Fruit fly (Drosophila melanogaster): ENCODE measurements around the gene promL.

promL gene

DNA sequence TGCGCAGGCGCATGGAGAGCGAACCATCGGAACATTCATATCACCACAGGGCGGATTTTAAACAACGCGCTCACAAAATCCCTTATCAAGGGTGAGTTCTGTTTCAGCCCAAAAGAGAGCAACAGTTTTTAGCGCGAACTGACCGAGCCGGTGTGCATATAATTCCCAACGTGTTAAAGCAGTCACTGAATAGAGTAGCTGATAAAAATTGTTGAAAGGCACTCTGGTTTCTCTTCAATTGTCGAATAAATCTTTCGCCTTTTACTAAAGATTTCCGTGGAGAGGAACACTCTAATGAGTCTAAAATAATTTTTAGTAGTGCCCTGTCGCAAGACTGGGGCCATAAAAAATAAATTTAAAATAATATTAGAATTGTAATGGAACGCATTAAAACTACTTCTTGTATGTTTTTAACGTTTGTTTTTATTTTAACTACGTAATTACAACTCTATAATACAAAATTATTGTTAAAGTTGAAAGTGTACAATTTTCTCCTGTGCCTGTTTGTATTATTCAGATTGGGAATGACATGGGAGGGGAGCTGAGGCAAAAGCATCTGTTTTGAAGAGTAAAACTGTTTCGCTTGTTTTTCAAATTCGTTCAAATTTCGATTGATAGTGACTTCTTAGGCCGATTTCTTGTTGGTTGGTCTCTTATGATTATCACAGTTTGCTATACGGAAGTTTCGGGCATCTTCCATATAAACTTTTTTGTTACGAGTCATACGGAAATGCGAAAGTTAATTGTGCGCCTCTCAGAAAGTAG is 36.8 kb downstream of the promL start:
- TF ChIP-seq CG3281 (GFP tag; optimal IDR thresholded peaks at IDR 0.05) (no peak), CG17186 (GFP tag; optimal IDR thresholded peaks at IDR 0.05) (no peak), ATbp (GFP tag; optimal IDR thresholded peaks at IDR 0.05) (no peak), CG15269 (tag; optimal IDR thresholded peaks at IDR 0.05) (peak; percentile 50), Poxn (GFP tag; IDR thresholded peaks at IDR 0.05) (no peak), ssp (GFP tag; IDR thresholded peaks at IDR 0.05) (no peak), CG15696 (tag; optimal IDR thresholded peaks at IDR 0.05) (peak; percentile 57), CG6272 (GFP tag; IDR thresholded peaks at IDR 0.05) (no peak), Hr51 (GFP tag; optimal IDR thresholded peaks at IDR 0.05) (no peak), fd3F (GFP tag; optimal IDR thresholded peaks at IDR 0.05) (no peak), CG7963 (GFP tag; IDR thresholded peaks at IDR 0.05; ENCODE audit: partially characterized antibody) (no peak), chif (GFP tag; optimal IDR thresholded peaks at IDR 0.05) (peak; percentile 24 to 33), sisA (GFP tag; IDR thresholded peaks at IDR 0.05) (peak; percentile 24; the same call in 1 of the 2 replicates), CG3065 (GFP tag; optimal IDR thresholded peaks at IDR 0.05) (no peak), CG11504 (tag; optimal IDR thresholded peaks at IDR 0.05) (no peak), CG11695 (GFP tag; IDR thresholded peaks at IDR 0.05) (no peak), NC2α (GFP tag; optimal IDR thresholded peaks at IDR 0.05) (peak; percentile 8), Tbp (GFP tag; optimal IDR thresholded peaks at IDR 0.05) (peak; percentile 71), CG16779 (GFP tag; IDR thresholded peaks at IDR 0.05) (peak; percentile 36; the same call in 1 of the 2 replicates), unpg (GFP tag; optimal IDR thresholded peaks at IDR 0.05) (peak; percentile 50), CG12659 (GFP tag; optimal IDR thresholded peaks at IDR 0.05) (peak; percentile 31), CG15514 (GFP tag; optimal IDR thresholded peaks at IDR 0.05) (no peak), Rfx (GFP tag; IDR thresholded peaks at IDR 0.05) (peak; percentile 52; the same call in 1 of the 2 replicates), CG3995 (GFP tag; optimal IDR thresholded peaks at IDR 0.05) (no peak), GATAe (GFP tag; conservative IDR thresholded peaks at IDR 0.05) (no peak), CG32772 (GFP tag; IDR thresholded peaks at IDR 0.05) (peak; percentile 25; the same call in 1 of the 2 replicates), NK7.1 (GFP tag; optimal IDR thresholded peaks at IDR 0.05) (no peak), CG6175 (GFP tag; IDR thresholded peaks at IDR 0.05) (0 out of 3 replicates have a peak, but pooled peaks have one; percentile 45), gsb (GFP tag; IDR thresholded peaks at IDR 0.05) (no peak), CG2712 (tag; optimal IDR thresholded peaks at IDR 0.05) (peak; percentile 54), kay (GFP tag; optimal IDR thresholded peaks at IDR 0.05) (peak; percentile 31), CG31388 (GFP tag; optimal IDR thresholded peaks at IDR 0.05) (no peak), CG17568 (GFP tag; optimal IDR thresholded peaks at IDR 0.05) (no peak), D (optimal IDR thresholded peaks at IDR 0.05) (no peak), D (GFP tag; optimal IDR thresholded peaks at IDR 0.05) (no peak), esg (GFP tag; conservative IDR thresholded peaks at IDR 0.05) (no peak), CG4730 (GFP tag; IDR thresholded peaks at IDR 0.05) (peak; percentile 14; the same call in 1 of the 2 replicates), maf-S (GFP tag; optimal IDR thresholded peaks at IDR 0.05) (peak; percentile 56), CG17912 (GFP tag; optimal IDR thresholded peaks at IDR 0.05) (no peak), Xbp1 (GFP tag; optimal IDR thresholded peaks at IDR 0.05) (peak; percentile 45), ash1 (GFP tag; optimal IDR thresholded peaks at IDR 0.05) (no peak), Ets65A (GFP tag) (no peak), sc (optimal IDR thresholded peaks at IDR 0.05) (no peak), sc (GFP tag; optimal IDR thresholded peaks at IDR 0.05) (no peak), Lim3 (GFP tag; IDR thresholded peaks at IDR 0.05) (no peak), toy (GFP tag; IDR thresholded peaks at IDR 0.05) (no peak), CG5953 (GFP tag; IDR thresholded peaks at IDR 0.05) (no peak), CG4328 (GFP tag; optimal IDR thresholded peaks at IDR 0.05) (peak; percentile 13), Trl (optimal IDR thresholded peaks at IDR 0.05) (peak in 1 of 2 experiments; percentile 27), Trl (GFP tag; optimal IDR thresholded peaks at IDR 0.05) (peak; percentile 42), otp (GFP tag; IDR thresholded peaks at IDR 0.05) (peak; percentile 50; the same call in 1 of the 3 replicates)
